Fruit fly (Drosophila melanogaster): Measurements from ENCODE around the gene CG10512.

DNA sequence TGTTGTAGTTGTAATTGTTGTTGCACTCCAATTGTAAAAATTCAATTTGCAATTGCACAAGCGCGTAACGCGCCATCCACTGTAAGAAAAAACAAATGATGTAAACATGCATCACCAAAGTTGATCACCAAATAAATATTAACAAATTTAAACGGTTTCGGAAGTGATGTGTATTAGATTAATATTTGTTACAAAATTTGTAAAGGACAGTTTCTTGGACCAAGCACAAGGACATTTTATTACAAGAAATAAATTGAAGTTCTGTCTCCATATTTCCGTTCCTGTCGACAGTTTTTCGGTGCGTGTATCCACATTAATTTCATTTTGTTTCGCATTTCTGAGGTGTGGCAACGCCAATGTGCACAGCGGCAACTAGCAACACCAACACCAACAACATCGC lies 27.0 kb downstream of the CG10512 start:
- TF ChIP-seq Myc (optimal IDR thresholded peaks at IDR 0.05) (no peak), ttk (optimal IDR thresholded peaks at IDR 0.05) (no peak), psq (optimal IDR thresholded peaks at IDR 0.05) (no peak), h (optimal IDR thresholded peaks at IDR 0.05) (no peak), insv (optimal IDR thresholded peaks at IDR 0.05) (no peak), Sin3A (optimal IDR thresholded peaks at IDR 0.05) (no peak)
